3 worm cellular contexts compared by ENCODE assay signal in genomic region chrX:3256784-3257493, ce11.
TF ChIP-seq lines count a peak whose summit lies in the region.

lbp-3 (plus strand) TSS chrX:3257372.

TF ChIP-seq in whole organism, L1 larva, 84 proteins besides CTCF, POLR2A, EP300 and RAD21 (continued from another document):
- TF ChIP-seq zip-4 (GFP tag; optimal IDR thresholded peaks at IDR 0.05; lab: Kevin White, UChicago) (no peak), pag-3 (tag; optimal IDR thresholded peaks at IDR 0.05; lab: Kevin White, UChicago; ENCODE audit: borderline replicate concordance, insufficient read depth) (no peak), nhr-11 (tag; optimal IDR thresholded peaks at IDR 0.05; lab: Kevin White, UChicago) (no peak), snpc-4 (tag; optimal IDR thresholded peaks at IDR 0.05; lab: Kevin White, UChicago) (no peak), fkh-10 (GFP tag; optimal IDR thresholded peaks at IDR 0.05; lab: Kevin White, UChicago) (no peak), lir-3 (tag; optimal IDR thresholded peaks at IDR 0.05; lab: Kevin White, UChicago; ENCODE audit: poor library complexity) (no peak), ztf-11 (tag; optimal IDR thresholded peaks at IDR 0.05; lab: Kevin White, UChicago) (no peak), aha-1 (tag; optimal IDR thresholded peaks at IDR 0.05; lab: Kevin White, UChicago) (no peak), rnt-1 (tag; optimal IDR thresholded peaks at IDR 0.05; lab: Kevin White, UChicago) (peak; percentile 32), irx-1 (tag; optimal IDR thresholded peaks at IDR 0.05; lab: Kevin White, UChicago) (no peak), C16A3.4 (tag; optimal IDR thresholded peaks at IDR 0.05; lab: Kevin White, UChicago) (no peak), efl-1 (optimal IDR thresholded peaks at IDR 0.05; lab: Kevin White, UChicago) (no peak), efl-1 (GFP tag; optimal IDR thresholded peaks at IDR 0.05 in 1 of 2; lab: Kevin White, UChicago) (no peak), unc-130 (tag; optimal IDR thresholded peaks at IDR 0.05; lab: Kevin White, UChicago) (no peak), lsy-2 (tag; optimal IDR thresholded peaks at IDR 0.05; lab: Kevin White, UChicago) (no peak), mab-9 (GFP tag; IDR thresholded peaks at IDR 0.05; lab: Robert Waterston, UW) (no peak), nhr-20 (tag; optimal IDR thresholded peaks at IDR 0.05; lab: Kevin White, UChicago) (peak; percentile 53), elt-2 (tag; optimal IDR thresholded peaks at IDR 0.05; lab: Kevin White, UChicago) (peak; percentile 98), ceh-90 (tag; optimal IDR thresholded peaks at IDR 0.05; lab: Kevin White, UChicago) (no peak), tlp-1 (tag; optimal IDR thresholded peaks at IDR 0.05; lab: Kevin White, UChicago) (no peak), nhr-71 (tag; optimal IDR thresholded peaks at IDR 0.05; lab: Kevin White, UChicago) (peak; percentile 34), fkh-4 (tag; optimal IDR thresholded peaks at IDR 0.05; lab: Kevin White, UChicago; ENCODE audit: borderline replicate concordance) (no peak), pax-3 (tag; optimal IDR thresholded peaks at IDR 0.05; lab: Kevin White, UChicago) (no peak), jun-1 (tag; optimal IDR thresholded peaks at IDR 0.05; lab: Kevin White, UChicago) (peak; percentile 1)

TF ChIP-seq in whole organism, L2 larva, 48 proteins besides CTCF, POLR2A, EP300 and RAD21 (continued from another document):
- no peak for TF ChIP-seq ZK546.5 (tag; optimal IDR thresholded peaks at IDR 0.05; lab: Kevin White, UChicago)
- no peak for TF ChIP-seq snpc-4 (tag; optimal IDR thresholded peaks at IDR 0.05; lab: Kevin White, UChicago)
- TF ChIP-seq nhr-77 (tag; optimal IDR thresholded peaks at IDR 0.05; lab: Kevin White, UChicago): no peak
- no peak for TF ChIP-seq nhr-21 (tag; optimal IDR thresholded peaks at IDR 0.05; lab: Kevin White, UChicago)
- no peak for TF ChIP-seq aly-2 (tag; optimal IDR thresholded peaks at IDR 0.05; lab: Kevin White, UChicago)
- TF ChIP-seq ztf-4 (tag; optimal IDR thresholded peaks at IDR 0.05; lab: Kevin White, UChicago): no peak
- TF ChIP-seq mab-5 (tag; optimal IDR thresholded peaks at IDR 0.05; lab: Kevin White, UChicago): peak; percentile 53
- TF ChIP-seq nhr-237 (tag; optimal IDR thresholded peaks at IDR 0.05; lab: Kevin White, UChicago): no peak
- TF ChIP-seq lin-39 (tag; optimal IDR thresholded peaks at IDR 0.05; lab: Kevin White, UChicago): no peak
- TF ChIP-seq ama-1 (optimal IDR thresholded peaks at IDR 0.05; lab: Kevin White, UChicago): no peak
- TF ChIP-seq gmeb-1 (tag; optimal IDR thresholded peaks at IDR 0.05; lab: Kevin White, UChicago): peak; percentile 33
- TF ChIP-seq mbf-1 (tag; optimal IDR thresholded peaks at IDR 0.05; lab: Kevin White, UChicago): no peak
- no peak for TF ChIP-seq alr-1 (tag; optimal IDR thresholded peaks at IDR 0.05; lab: Kevin White, UChicago)
- no peak for TF ChIP-seq ztf-11 (tag; optimal IDR thresholded peaks at IDR 0.05; lab: Kevin White, UChicago)
- peak; percentile 99 for TF ChIP-seq nhr-129 (tag; optimal IDR thresholded peaks at IDR 0.05; lab: Kevin White, UChicago)
- peak; percentile 37 for TF ChIP-seq F13H6.1 (tag; optimal IDR thresholded peaks at IDR 0.05; lab: Kevin White, UChicago)
- TF ChIP-seq C34F6.9 (tag; optimal IDR thresholded peaks at IDR 0.05; lab: Kevin White, UChicago): no peak
- no peak for TF ChIP-seq blmp-1 (tag; optimal IDR thresholded peaks at IDR 0.05; lab: Kevin White, UChicago; ENCODE audit: insufficient read depth)
- no peak for TF ChIP-seq peb-1 (tag; optimal IDR thresholded peaks at IDR 0.05; lab: Kevin White, UChicago)
- TF ChIP-seq lsy-2 (tag; optimal IDR thresholded peaks at IDR 0.05; lab: Kevin White, UChicago): peak in 1 of 2 experiments; percentile 30
- TF ChIP-seq sma-9 (GFP tag; optimal IDR thresholded peaks at IDR 0.05; lab: Kevin White, UChicago): peak; percentile 82
- TF ChIP-seq sma-9 (tag; optimal IDR thresholded peaks at IDR 0.05; lab: Kevin White, UChicago): no peak
- no peak for TF ChIP-seq ceh-16 (tag; optimal IDR thresholded peaks at IDR 0.05; lab: Kevin White, UChicago)
- no peak for TF ChIP-seq nhr-12 (tag; optimal IDR thresholded peaks at IDR 0.05; lab: Kevin White, UChicago)
- TF ChIP-seq R02D3.7 (tag; optimal IDR thresholded peaks at IDR 0.05; lab: Kevin White, UChicago): no peak
- no peak for TF ChIP-seq nhr-23 (tag; optimal IDR thresholded peaks at IDR 0.05; lab: Kevin White, UChicago)
- no peak for TF ChIP-seq egl-27 (tag; optimal IDR thresholded peaks at IDR 0.05; lab: Kevin White, UChicago)
- TF ChIP-seq Y55F3AM.14 (GFP tag; optimal IDR thresholded peaks at IDR 0.05; lab: Kevin White, UChicago): no peak
- TF ChIP-seq nhr-6 (tag; optimal IDR thresholded peaks at IDR 0.05; lab: Kevin White, UChicago): no peak
- TF ChIP-seq crh-2 (tag; optimal IDR thresholded peaks at IDR 0.05; lab: Kevin White, UChicago): peak; percentile 85
- TF ChIP-seq fos-1 (tag; optimal IDR thresholded peaks at IDR 0.05; lab: Kevin White, UChicago): peak; percentile 98
- no peak for TF ChIP-seq zag-1 (tag; optimal IDR thresholded peaks at IDR 0.05; lab: Kevin White, UChicago)

TF ChIP-seq in whole organism, L4 larva, 104 proteins besides CTCF, POLR2A, EP300 and RAD21 (continued from another document):
- TF ChIP-seq aha-1 (tag; lab: Kevin White, UChicago) (no peak), F26F4.8 (GFP tag; conservative IDR thresholded peaks at IDR 0.05; lab: Robert Waterston, UW) (no peak), arid-1 (GFP tag; conservative IDR thresholded peaks at IDR 0.05; lab: Robert Waterston, UW) (no peak), snpc-4 (tag; optimal IDR thresholded peaks at IDR 0.05; lab: Kevin White, UChicago) (no peak), rbr-2 (tag; optimal IDR thresholded peaks at IDR 0.05; lab: Kevin White, UChicago) (no peak), attf-4 (tag; optimal IDR thresholded peaks at IDR 0.05; lab: Kevin White, UChicago) (no peak), ctbp-1 (GFP tag; IDR thresholded peaks at IDR 0.05; lab: Robert Waterston, UW) (no peak), ceh-28 (tag; optimal IDR thresholded peaks at IDR 0.05; lab: Kevin White, UChicago) (no peak), hlh-30 (tag; optimal IDR thresholded peaks at IDR 0.05; lab: Kevin White, UChicago; ENCODE audit: insufficient read depth) (peak; percentile 44), zfp-3 (GFP tag; conservative IDR thresholded peaks at IDR 0.05; lab: Robert Waterston, UW) (no peak), daf-16 (GFP tag; optimal IDR thresholded peaks at IDR 0.05; lab: Kevin White, UChicago) (no peak), daf-16 (tag; optimal IDR thresholded peaks at IDR 0.05; lab: Kevin White, UChicago) (peak; percentile 94), T26A8.4 (GFP tag; IDR thresholded peaks at IDR 0.05; lab: Robert Waterston, UW) (no peak), mes-2 (tag; optimal IDR thresholded peaks at IDR 0.05; lab: Kevin White, UChicago; ENCODE audit: poor library complexity, severe bottlenecking) (no peak), unc-62 (GFP tag; optimal IDR thresholded peaks at IDR 0.05 in 1 of 2; lab: Kevin White, UChicago) (peak in 1 of 2 experiments; percentile 86), unc-62 (tag; optimal IDR thresholded peaks at IDR 0.05; lab: Kevin White, UChicago) (no peak), snpc-1.2 (GFP tag; IDR thresholded peaks at IDR 0.05; lab: Robert Waterston, UW) (no peak), Y75B8A.6 (GFP tag; IDR thresholded peaks at IDR 0.05; lab: Robert Waterston, UW) (no peak), set-16 (GFP tag; IDR thresholded peaks at IDR 0.05; lab: Robert Waterston, UW) (no peak), hlh-11 (tag; optimal IDR thresholded peaks at IDR 0.05; lab: Kevin White, UChicago) (peak; percentile 78), aly-2 (tag; optimal IDR thresholded peaks at IDR 0.05; lab: Kevin White, UChicago) (no peak), egl-43 (GFP tag; IDR thresholded peaks at IDR 0.05; lab: Robert Waterston, UW) (no peak), unc-39 (tag; optimal IDR thresholded peaks at IDR 0.05; lab: Kevin White, UChicago) (no peak), fos-1 (tag; optimal IDR thresholded peaks at IDR 0.05; lab: Kevin White, UChicago) (no peak), ZK546.5 (tag; optimal IDR thresholded peaks at IDR 0.05; lab: Kevin White, UChicago) (no peak), T20F7.1 (GFP tag; optimal IDR thresholded peaks at IDR 0.05; lab: Kevin White, UChicago) (no peak), php-3 (GFP tag; IDR thresholded peaks at IDR 0.05; lab: Robert Waterston, UW) (peak; percentile 52; the same call in 1 of the 2 replicates), mdt-29 (GFP tag; IDR thresholded peaks at IDR 0.05; lab: Robert Waterston, UW) (no peak), ceh-32 (tag; optimal IDR thresholded peaks at IDR 0.05; lab: Kevin White, UChicago; ENCODE audit: poor library complexity) (no peak), nhr-42 (GFP tag; IDR thresholded peaks at IDR 0.05; lab: Robert Waterston, UW) (no peak), R02D3.7 (tag; optimal IDR thresholded peaks at IDR 0.05; lab: Kevin White, UChicago) (no peak), duxl-1 (tag; optimal IDR thresholded peaks at IDR 0.05; lab: Kevin White, UChicago; ENCODE audit: poor library complexity) (no peak), nhr-102 (tag; optimal IDR thresholded peaks at IDR 0.05; lab: Kevin White, UChicago) (peak; percentile 90), mxl-2 (GFP tag; conservative IDR thresholded peaks at IDR 0.05; lab: Robert Waterston, UW) (no peak), mdl-1 (tag; optimal IDR thresholded peaks at IDR 0.05; lab: Kevin White, UChicago) (peak in 1 of 2 experiments; percentile 2), madf-5 (GFP tag; IDR thresholded peaks at IDR 0.05; lab: Robert Waterston, UW) (no peak), sdz-12 (GFP tag; optimal IDR thresholded peaks at IDR 0.05; lab: Kevin White, UChicago) (no peak), zip-2 (tag; optimal IDR thresholded peaks at IDR 0.05; lab: Kevin White, UChicago) (no peak), lin-1 (GFP tag; IDR thresholded peaks at IDR 0.05; lab: Robert Waterston, UW) (peak; percentile 61; the same call in 1 of the 2 replicates), jun-1 (tag; optimal IDR thresholded peaks at IDR 0.05; lab: Kevin White, UChicago) (no peak), tra-1 (GFP tag; IDR thresholded peaks at IDR 0.05; lab: Robert Waterston, UW) (no peak), Y48G9A.11 (GFP tag; IDR thresholded peaks at IDR 0.05; lab: Robert Waterston, UW) (no peak), zfp-2 (tag; optimal IDR thresholded peaks at IDR 0.05; lab: Kevin White, UChicago) (no peak), lin-29 (GFP tag; IDR thresholded peaks at IDR 0.05; lab: Robert Waterston, UW) (no peak), ces-1 (GFP tag; optimal IDR thresholded peaks at IDR 0.05; lab: Kevin White, UChicago) (no peak), nhr-48 (tag; optimal IDR thresholded peaks at IDR 0.05; lab: Kevin White, UChicago) (peak; percentile 32), unc-130 (GFP tag; optimal IDR thresholded peaks at IDR 0.05; lab: Kevin White, UChicago) (no peak), ztf-7 (tag; optimal IDR thresholded peaks at IDR 0.05; lab: Kevin White, UChicago) (peak; percentile 98), nhr-10 (tag; optimal IDR thresholded peaks at IDR 0.05; lab: Kevin White, UChicago) (no peak), hmg-1.1 (GFP tag; IDR thresholded peaks at IDR 0.05; lab: Robert Waterston, UW) (no peak), zip-11 (GFP tag; IDR thresholded peaks at IDR 0.05; lab: Robert Waterston, UW) (no peak), dmd-6 (GFP tag; IDR thresholded peaks at IDR 0.05; lab: Robert Waterston, UW) (peak; percentile 61), saeg-2 (GFP tag; IDR thresholded peaks at IDR 0.05; lab: Robert Waterston, UW) (no peak), lsy-2 (tag; optimal IDR thresholded peaks at IDR 0.05; lab: Kevin White, UChicago) (no peak), tag-97 (GFP tag; IDR thresholded peaks at IDR 0.05; lab: Robert Waterston, UW) (no peak), ceh-62 (tag; optimal IDR thresholded peaks at IDR 0.05; lab: Kevin White, UChicago) (no peak)
TF ChIP-seq in whole organism, L4 larva: peak in this region for 16.
